Worm (Caenorhabditis elegans): ENCODE measurements around the gene nspg-9.

The nspg-9 gene

ce11 chrIV:14456667-14457066 is at the start of gene nspg-9:
Gene nspg-9 (plus strand): TSS chrIV:14456900.
- no peak for TF ChIP-seq ceh-36 (tag; optimal IDR thresholded peaks at IDR 0.05)
- TF ChIP-seq aly-1 (tag; optimal IDR thresholded peaks at IDR 0.05) = no peak
- no peak for TF ChIP-seq pes-1 (GFP tag; IDR thresholded peaks at IDR 0.05)
- no peak for TF ChIP-seq ama-1 (optimal IDR thresholded peaks at IDR 0.05)
- TF ChIP-seq flt-1 (GFP tag; IDR thresholded peaks at IDR 0.05) = no peak
- no peak for TF ChIP-seq tbx-37 (GFP tag; conservative IDR thresholded peaks at IDR 0.05)
- TF ChIP-seq ets-7 (tag; optimal IDR thresholded peaks at IDR 0.05) = no peak
- TF ChIP-seq scrt-1 (GFP tag; IDR thresholded peaks at IDR 0.05) = no peak
- TF ChIP-seq hmbx-1 (tag; optimal IDR thresholded peaks at IDR 0.05) = no peak
- no peak for TF ChIP-seq B0310.2 (tag; optimal IDR thresholded peaks at IDR 0.05)
- no peak for TF ChIP-seq ceh-13 (GFP tag; optimal IDR thresholded peaks at IDR 0.05)
- TF ChIP-seq F13C5.2 (tag; optimal IDR thresholded peaks at IDR 0.05) = no peak
- no peak for TF ChIP-seq hnd-1 (tag; optimal IDR thresholded peaks at IDR 0.05)
- no peak for TF ChIP-seq tbx-11 (GFP tag; IDR thresholded peaks at IDR 0.05)
- TF ChIP-seq hmg-4 (GFP tag; optimal IDR thresholded peaks at IDR 0.05) = no peak
- no peak for TF ChIP-seq tra-4 (tag; optimal IDR thresholded peaks at IDR 0.05)
- no peak for TF ChIP-seq sea-1 (GFP tag; conservative IDR thresholded peaks at IDR 0.05)

- TF ChIP-seq pes-1 (GFP tag; IDR thresholded peaks at IDR 0.05) (no peak), hmbx-1 (tag; optimal IDR thresholded peaks at IDR 0.05) (no peak), ets-7 (tag; optimal IDR thresholded peaks at IDR 0.05) (no peak), sea-1 (GFP tag; conservative IDR thresholded peaks at IDR 0.05) (no peak), tra-4 (tag; optimal IDR thresholded peaks at IDR 0.05) (no peak), flt-1 (GFP tag; IDR thresholded peaks at IDR 0.05) (no peak), tbx-37 (GFP tag; conservative IDR thresholded peaks at IDR 0.05) (no peak), ceh-36 (tag; optimal IDR thresholded peaks at IDR 0.05) (no peak), scrt-1 (GFP tag; IDR thresholded peaks at IDR 0.05) (no peak), aly-1 (tag; optimal IDR thresholded peaks at IDR 0.05) (no peak), F13C5.2 (tag; optimal IDR thresholded peaks at IDR 0.05) (no peak)
Observed at ce11 chrIV:14408569-14408968, 48.1 kb upstream of the nspg-9 start.

ce11 chrIV:14412655-14413054 is 44.0 kb upstream of the nspg-9 start, which contains the start of gene xdh-1:
Gene xdh-1 (minus strand): TSS chrIV:14412894.
- TF ChIP-seq hnd-1 (tag; optimal IDR thresholded peaks at IDR 0.05) (no peak), F13C5.2 (tag; optimal IDR thresholded peaks at IDR 0.05) (no peak), B0310.2 (tag; optimal IDR thresholded peaks at IDR 0.05) (no peak), aly-1 (tag; optimal IDR thresholded peaks at IDR 0.05) (no peak), ama-1 (optimal IDR thresholded peaks at IDR 0.05) (no peak), hmbx-1 (tag; optimal IDR thresholded peaks at IDR 0.05) (no peak), pes-1 (GFP tag; IDR thresholded peaks at IDR 0.05) (no peak), ceh-13 (GFP tag; optimal IDR thresholded peaks at IDR 0.05) (no peak), tbx-37 (GFP tag; conservative IDR thresholded peaks at IDR 0.05) (no peak), tra-4 (tag; optimal IDR thresholded peaks at IDR 0.05) (no peak), ceh-36 (tag; optimal IDR thresholded peaks at IDR 0.05) (no peak), flt-1 (GFP tag; IDR thresholded peaks at IDR 0.05) (no peak), hmg-4 (GFP tag; optimal IDR thresholded peaks at IDR 0.05) (no peak), ets-7 (tag; optimal IDR thresholded peaks at IDR 0.05) (no peak), tbx-11 (GFP tag; IDR thresholded peaks at IDR 0.05) (no peak), sea-1 (GFP tag; conservative IDR thresholded peaks at IDR 0.05) (no peak), scrt-1 (GFP tag; IDR thresholded peaks at IDR 0.05) (no peak)

ce11 chrIV:14413386-14413785 is 43.3 kb upstream of the nspg-9 start:
- no peak for TF ChIP-seq flt-1 (GFP tag; IDR thresholded peaks at IDR 0.05)
- no peak for TF ChIP-seq tbx-37 (GFP tag; conservative IDR thresholded peaks at IDR 0.05)
- no peak for TF ChIP-seq ceh-36 (tag; optimal IDR thresholded peaks at IDR 0.05)
- no peak for TF ChIP-seq hmbx-1 (tag; optimal IDR thresholded peaks at IDR 0.05)
- no peak for TF ChIP-seq B0310.2 (tag; optimal IDR thresholded peaks at IDR 0.05)
- TF ChIP-seq sea-1 (GFP tag; conservative IDR thresholded peaks at IDR 0.05) = no peak
- no peak for TF ChIP-seq ceh-13 (GFP tag; optimal IDR thresholded peaks at IDR 0.05)
- TF ChIP-seq tbx-11 (GFP tag; IDR thresholded peaks at IDR 0.05) = no peak
- no peak for TF ChIP-seq hmg-4 (GFP tag; optimal IDR thresholded peaks at IDR 0.05)
- TF ChIP-seq F13C5.2 (tag; optimal IDR thresholded peaks at IDR 0.05) = no peak
- TF ChIP-seq aly-1 (tag; optimal IDR thresholded peaks at IDR 0.05) = no peak
- TF ChIP-seq ama-1 (optimal IDR thresholded peaks at IDR 0.05) = no peak
- no peak for TF ChIP-seq scrt-1 (GFP tag; IDR thresholded peaks at IDR 0.05)

- TF ChIP-seq aly-1 (tag; optimal IDR thresholded peaks at IDR 0.05) (no peak), ceh-36 (tag; optimal IDR thresholded peaks at IDR 0.05) (no peak), tra-4 (tag; optimal IDR thresholded peaks at IDR 0.05) (no peak), tbx-11 (GFP tag; IDR thresholded peaks at IDR 0.05) (no peak), scrt-1 (GFP tag; IDR thresholded peaks at IDR 0.05) (no peak), ceh-13 (GFP tag; optimal IDR thresholded peaks at IDR 0.05) (no peak), tbx-37 (GFP tag; conservative IDR thresholded peaks at IDR 0.05) (no peak), sea-1 (GFP tag; conservative IDR thresholded peaks at IDR 0.05) (no peak), F13C5.2 (tag; optimal IDR thresholded peaks at IDR 0.05) (no peak), B0310.2 (tag; optimal IDR thresholded peaks at IDR 0.05) (no peak), flt-1 (GFP tag; IDR thresholded peaks at IDR 0.05) (no peak), hmbx-1 (tag; optimal IDR thresholded peaks at IDR 0.05) (no peak), ama-1 (optimal IDR thresholded peaks at IDR 0.05) (no peak), pes-1 (GFP tag; IDR thresholded peaks at IDR 0.05) (no peak), hmg-4 (GFP tag; optimal IDR thresholded peaks at IDR 0.05) (no peak), hnd-1 (tag; optimal IDR thresholded peaks at IDR 0.05) (no peak), ets-7 (tag; optimal IDR thresholded peaks at IDR 0.05) (no peak)
Observed at ce11 chrIV:14414200-14414599, 42.5 kb upstream of the nspg-9 start.

- TF ChIP-seq tra-4 (tag; optimal IDR thresholded peaks at IDR 0.05) (no peak), flt-1 (GFP tag; IDR thresholded peaks at IDR 0.05) (no peak), B0310.2 (tag; optimal IDR thresholded peaks at IDR 0.05) (no peak), scrt-1 (GFP tag; IDR thresholded peaks at IDR 0.05) (no peak), F13C5.2 (tag; optimal IDR thresholded peaks at IDR 0.05) (no peak), tbx-37 (GFP tag; conservative IDR thresholded peaks at IDR 0.05) (no peak), ets-7 (tag; optimal IDR thresholded peaks at IDR 0.05) (no peak), ceh-36 (tag; optimal IDR thresholded peaks at IDR 0.05) (no peak), ama-1 (optimal IDR thresholded peaks at IDR 0.05) (no peak), tbx-11 (GFP tag; IDR thresholded peaks at IDR 0.05) (no peak), hnd-1 (tag; optimal IDR thresholded peaks at IDR 0.05) (no peak), hmbx-1 (tag; optimal IDR thresholded peaks at IDR 0.05) (no peak), ceh-13 (GFP tag; optimal IDR thresholded peaks at IDR 0.05) (no peak), pes-1 (GFP tag; IDR thresholded peaks at IDR 0.05) (no peak), aly-1 (tag; optimal IDR thresholded peaks at IDR 0.05) (no peak), hmg-4 (GFP tag; optimal IDR thresholded peaks at IDR 0.05) (no peak), sea-1 (GFP tag; conservative IDR thresholded peaks at IDR 0.05) (no peak)
Observed at ce11 chrIV:14417128-14417527, 39.6 kb upstream of the nspg-9 start, which contains the start of gene F55B11.6. Gene F55B11.6 (minus strand): TSS chrIV:14417228.
